Worm (Caenorhabditis elegans) whole organism, L2 larva: ENCODE data around the gene Y60C6A.2.

ENCODE experiments used
- C34F6.9 ChIP-seq: fragments of 150-350 bp; optimal IDR thresholded peaks from 2 replicates; lab custom pipeline; 2014; ENCODE audit warnings: missing biosample characterization, missing genetic modification characterization
- F13H6.1 ChIP-seq: sonication (generic microtip); optimal IDR thresholded peaks from 2 replicates; lab custom pipeline; 2016; ENCODE audit warnings: missing genetic modification characterization, missing compliant biosample characterization
- Y55F3AM.14 ChIP-seq: fragments of 200-800 bp; sonication (Bioruptor generic); optimal IDR thresholded peaks from 2 replicates; lab custom pipeline; 2018; ENCODE audit warnings: mild to moderate bottlenecking, missing genetic modification characterization, missing compliant biosample characterization
- ZK546.5 ChIP-seq: sonication (generic microtip); optimal IDR thresholded peaks from 2 replicates; lab custom pipeline; 2017; ENCODE audit warnings: missing biosample characterization, missing genetic modification characterization
- alr-1 ChIP-seq: fragments of 150-350 bp; optimal IDR thresholded peaks from 2 replicates; lab custom pipeline; 2014; ENCODE audit warnings: missing biosample characterization, missing genetic modification characterization
- ama-1 ChIP-seq: fragments of 150-350 bp; optimal IDR thresholded peaks from 2 replicates; lab custom pipeline; 2018; ENCODE audit warnings: inconsistent platforms
- blmp-1 ChIP-seq: sonication (generic microtip); optimal IDR thresholded peaks from 2 replicates; lab custom pipeline; 2017; ENCODE audit warnings: missing genetic modification characterization, mild to moderate bottlenecking, missing compliant biosample characterization, antibody characterized with exemption, moderate library complexity; ENCODE audit not compliant: insufficient read depth
- dmd-4 ChIP-seq: sonication (generic microtip); optimal IDR thresholded peaks from 2 replicates; lab custom pipeline; 2017; ENCODE audit warnings: missing biosample characterization, missing genetic modification characterization
- egl-27 ChIP-seq: sonication (generic microtip); optimal IDR thresholded peaks from 3 replicates; lab custom pipeline; 2017; ENCODE audit warnings: missing biosample characterization, missing genetic modification reagents, missing genetic modification characterization
- elt-1 ChIP-seq: fragments of 150-350 bp; optimal IDR thresholded peaks from 2 replicates; lab custom pipeline; 2014; ENCODE audit warnings: missing biosample characterization, missing genetic modification characterization
- fos-1 ChIP-seq: fragments of 150-350 bp; optimal IDR thresholded peaks from 2 replicates; lab custom pipeline; 2014; ENCODE audit warnings: missing biosample characterization, missing genetic modification characterization
- gmeb-1 ChIP-seq: fragments of 150-350 bp; optimal IDR thresholded peaks from 2 replicates; lab custom pipeline; 2014; ENCODE audit warnings: missing biosample characterization, missing genetic modification characterization
- lin-13 ChIP-seq: fragments of 150-350 bp; optimal IDR thresholded peaks from 2 replicates; lab custom pipeline; 2014; ENCODE audit warnings: missing biosample characterization, missing genetic modification reagents, missing genetic modification characterization
- lin-39 ChIP-seq: fragments of 150-350 bp; optimal IDR thresholded peaks from 2 replicates; lab custom pipeline; 2014; ENCODE audit warnings: missing biosample characterization, missing genetic modification reagents, missing genetic modification characterization
- lsy-2 ChIP-seq, 2 experiments: fragments of 150-350 bp in 1 of 2; sonication (generic microtip) in 1 of 2; optimal IDR thresholded peaks; 2 replicates each; lab custom pipeline; 2014 to 2017; ENCODE audit warnings: missing biosample characterization in 2 of 2, missing genetic modification characterization in 2 of 2
- mbf-1 ChIP-seq: sonication (generic microtip); optimal IDR thresholded peaks from 2 replicates; lab custom pipeline; 2017; ENCODE audit warnings: missing biosample characterization, missing genetic modification characterization
- mdl-1 ChIP-seq, 2 experiments: fragments of 150-350 bp in 1 of 2; sonication (generic microtip) in 1 of 2; optimal IDR thresholded peaks; 2 replicates each; lab custom pipeline; 2017; ENCODE audit warnings: missing biosample characterization in 2 of 2, missing genetic modification characterization in 2 of 2
- nhr-129 ChIP-seq: fragments of 150-350 bp; optimal IDR thresholded peaks from 2 replicates; lab custom pipeline; 2014; ENCODE audit warnings: missing biosample characterization, missing genetic modification characterization
- nhr-21 ChIP-seq: fragments of 150-350 bp; optimal IDR thresholded peaks from 2 replicates; lab custom pipeline; 2014; ENCODE audit warnings: missing biosample characterization, missing genetic modification characterization
- nhr-23 ChIP-seq: fragments of 150-350 bp; optimal IDR thresholded peaks from 2 replicates; lab custom pipeline; 2014; ENCODE audit warnings: missing biosample characterization, missing genetic modification reagents, missing genetic modification characterization
- nhr-237 ChIP-seq: fragments of 150-350 bp; optimal IDR thresholded peaks from 2 replicates; lab custom pipeline; 2014; ENCODE audit warnings: missing biosample characterization, missing genetic modification characterization
- nhr-25 ChIP-seq: fragments of 150-350 bp; sonication (generic microtip); optimal IDR thresholded peaks from 3 replicates; lab custom pipeline; 2014; ENCODE audit warnings: missing biosample characterization, missing genetic modification characterization
- nhr-77 ChIP-seq: fragments of 150-350 bp; optimal IDR thresholded peaks from 2 replicates; lab custom pipeline; 2014; ENCODE audit warnings: missing biosample characterization, missing genetic modification characterization
- skn-1 ChIP-seq: sonication (generic microtip); optimal IDR thresholded peaks from 2 replicates; lab custom pipeline; 2017; ENCODE audit warnings: missing biosample characterization, missing genetic modification characterization
- sma-9 ChIP-seq, 2 experiments: fragments of 150-350 bp in 1 of 2; sonication (generic microtip) in 1 of 2; optimal IDR thresholded peaks; 2 replicates each; lab custom pipeline; 2014 to 2016; ENCODE audit warnings: missing genetic modification characterization in 2 of 2, mild to moderate bottlenecking in 1 of 2, missing biosample characterization in 1 of 2, missing compliant biosample characterization in 1 of 2, missing genetic modification reagents in 1 of 2, moderate library complexity in 1 of 2
- unc-39 ChIP-seq: fragments of 150-350 bp; optimal IDR thresholded peaks from 2 replicates; lab custom pipeline; 2014; ENCODE audit warnings: missing biosample characterization, missing genetic modification characterization
- unc-55 ChIP-seq: fragments of 150-350 bp; sonication (generic microtip); optimal IDR thresholded peaks from 3 replicates; lab custom pipeline; 2014; ENCODE audit warnings: missing biosample characterization, missing genetic modification reagents, missing genetic modification characterization
- ztf-1 ChIP-seq: fragments of 200-800 bp; sonication (Bioruptor generic); conservative IDR thresholded peaks from 2 replicates; pipeline ENCODE4 v1.3.6; 2022; ENCODE audit warnings: missing genetic modification characterization, missing compliant biosample characterization
- ztf-11 ChIP-seq: sonication (generic microtip); optimal IDR thresholded peaks from 2 replicates; lab custom pipeline; 2017; ENCODE audit warnings: missing biosample characterization, missing genetic modification characterization
- ztf-4 ChIP-seq: fragments of 150-350 bp; optimal IDR thresholded peaks from 2 replicates; lab custom pipeline; 2014; ENCODE audit warnings: missing biosample characterization, missing genetic modification characterization

Y60C6A.2 gene

ce11 chrV:4806859-4807258 lies 21.6 kb upstream of the Y60C6A.2 start:
- no peak for TF ChIP-seq nhr-23 (tag; lab: Kevin White, UChicago)
- TF ChIP-seq nhr-21 (tag; lab: Kevin White, UChicago) = no peak
- peak; percentile 1 for TF ChIP-seq blmp-1 (tag; lab: Kevin White, UChicago)
- peak; percentile 22 for TF ChIP-seq ztf-4 (tag; lab: Kevin White, UChicago)

DNA sequence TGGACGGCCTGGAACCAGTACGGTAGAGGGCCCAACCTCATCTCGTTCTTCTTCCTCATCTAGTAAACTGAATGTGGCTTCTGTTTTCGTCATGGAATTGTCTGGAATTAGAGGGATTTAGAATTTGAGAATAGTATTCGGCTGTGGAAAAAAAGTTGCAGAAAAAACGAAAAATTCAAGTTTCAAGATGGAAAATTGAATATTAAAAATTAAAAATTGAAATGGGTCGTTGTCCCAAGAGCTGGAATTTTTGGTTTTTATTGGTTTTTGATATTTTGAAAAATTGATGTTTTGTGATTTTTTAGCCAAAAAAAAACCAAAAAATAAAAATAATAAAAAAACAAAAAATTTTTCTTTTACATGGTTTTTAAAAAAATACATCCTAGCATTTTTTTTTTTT lies 20.6 kb upstream of the Y60C6A.2 start, which contains the start of gene R02F11.3:
TSS of gene R02F11.3 (minus strand) at position 101 of the 400 bp plus-strand sequence.
- TF ChIP-seq sma-9 (GFP tag; optimal IDR thresholded peaks at IDR 0.05; lab: Kevin White, UChicago) (no peak), sma-9 (tag; optimal IDR thresholded peaks at IDR 0.05; lab: Kevin White, UChicago) (no peak), nhr-237 (tag; lab: Kevin White, UChicago) (no peak), Y55F3AM.14 (no peak), dmd-4 (tag; lab: Kevin White, UChicago) (no peak), gmeb-1 (tag; lab: Kevin White, UChicago) (no peak), ztf-1 (GFP tag; lab: Robert Waterston, UW) (no peak), nhr-25 (tag; lab: Kevin White, UChicago) (no peak), ama-1 (lab: Kevin White, UChicago) (no peak), unc-55 (GFP tag; lab: Kevin White, UChicago) (no peak), alr-1 (tag; lab: Kevin White, UChicago) (no peak), nhr-21 (tag; lab: Kevin White, UChicago) (no peak), elt-1 (tag; lab: Kevin White, UChicago) (no peak), fos-1 (tag; lab: Kevin White, UChicago) (no peak), skn-1 (tag; lab: Kevin White, UChicago) (no peak), nhr-23 (tag; lab: Kevin White, UChicago) (no peak), lsy-2 (tag; optimal IDR thresholded peaks at IDR 0.05; lab: Kevin White, UChicago) (no peak)

DNA sequence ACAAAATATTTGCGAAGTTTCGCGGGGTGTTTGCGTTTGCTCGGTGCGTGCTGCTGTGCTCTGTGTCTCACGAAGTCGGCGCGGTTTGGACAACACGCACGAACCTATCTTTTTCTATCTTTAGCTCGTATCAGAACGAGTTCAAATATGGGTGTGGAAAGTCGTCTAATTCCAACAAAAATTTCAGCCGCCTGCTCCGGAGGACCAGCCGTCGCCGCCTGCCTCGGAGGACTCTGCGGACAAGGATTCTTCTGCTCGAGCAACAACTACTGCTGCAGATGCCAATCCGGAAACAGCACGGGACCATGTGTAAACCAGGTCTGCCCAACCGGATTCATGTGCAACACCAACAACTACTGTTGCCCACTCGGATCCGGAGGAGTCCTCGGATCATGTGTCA lies 16.7 kb upstream of the Y60C6A.2 start:
- TF ChIP-seq unc-39 (tag; lab: Kevin White, UChicago) (no peak), skn-1 (tag; lab: Kevin White, UChicago) (no peak), unc-55 (GFP tag; lab: Kevin White, UChicago) (no peak), F13H6.1 (tag; lab: Kevin White, UChicago) (no peak), nhr-25 (tag; lab: Kevin White, UChicago) (no peak), sma-9 (GFP tag; optimal IDR thresholded peaks at IDR 0.05; lab: Kevin White, UChicago) (no peak), sma-9 (tag; optimal IDR thresholded peaks at IDR 0.05; lab: Kevin White, UChicago) (no peak), lin-13 (no peak), nhr-237 (tag; lab: Kevin White, UChicago) (no peak), ztf-1 (GFP tag; lab: Robert Waterston, UW) (no peak), ztf-11 (tag; lab: Kevin White, UChicago) (no peak)

DNA sequence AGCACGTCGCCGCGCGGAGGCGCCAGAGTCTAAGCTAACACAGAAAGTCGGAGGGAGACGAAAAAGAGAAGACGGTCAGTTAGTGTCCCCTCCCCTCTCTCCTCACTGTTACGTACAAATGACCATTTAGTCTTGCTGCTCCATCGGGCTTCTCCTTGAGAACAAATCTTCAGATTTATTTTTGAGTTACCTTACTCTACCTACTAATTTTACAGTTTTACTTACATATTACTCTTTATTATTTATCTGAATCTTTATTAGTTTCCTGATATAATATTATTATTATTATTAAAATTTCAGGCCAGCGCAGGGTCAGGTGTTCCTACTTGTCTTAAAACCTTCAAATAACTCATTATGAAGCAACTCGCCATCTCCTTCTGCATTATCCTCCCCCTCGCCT lies 15.6 kb upstream of the Y60C6A.2 start, which contains the start of gene R02F11.1:
TSS of gene R02F11.1 (plus strand) at position 301 of the 400 bp plus-strand sequence.
- TF ChIP-seq nhr-23 (tag; lab: Kevin White, UChicago) = no peak
- TF ChIP-seq ZK546.5 (tag; lab: Kevin White, UChicago) = no peak
- TF ChIP-seq egl-27 (tag; lab: Kevin White, UChicago) = no peak
- no peak for TF ChIP-seq unc-39 (tag; lab: Kevin White, UChicago)
- no peak for TF ChIP-seq nhr-129
- TF ChIP-seq mbf-1 (tag; lab: Kevin White, UChicago) = no peak
- TF ChIP-seq nhr-77 (tag; lab: Kevin White, UChicago) = no peak
- no peak for TF ChIP-seq mdl-1 (tag; optimal IDR thresholded peaks at IDR 0.05; lab: Kevin White, UChicago)
- TF ChIP-seq lin-39 (tag; lab: Kevin White, UChicago) = no peak

DNA sequence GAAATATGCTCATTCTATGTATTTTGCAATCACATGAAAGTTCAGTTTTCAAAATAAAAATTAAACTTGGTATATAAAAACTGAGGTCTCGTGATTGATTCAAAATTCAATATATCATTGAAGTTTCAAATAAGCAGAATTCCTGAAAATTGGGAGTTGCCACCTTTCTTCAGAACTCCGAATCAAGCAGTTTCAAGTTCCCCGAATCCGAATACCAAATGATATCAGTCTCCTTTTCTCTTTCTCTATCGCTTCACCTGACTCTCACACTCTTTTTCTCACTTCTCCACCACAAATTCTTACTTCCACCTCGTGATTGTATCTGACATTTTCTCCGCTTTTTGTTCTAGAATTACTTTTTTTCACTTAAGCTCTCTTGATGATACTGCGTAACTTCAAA lies 9.1 kb upstream of the Y60C6A.2 start, which contains the start of gene R02F11.2:
TSS of gene R02F11.2 (plus strand) at position 292 of the 400 bp plus-strand sequence.
- TF ChIP-seq ztf-4 (tag; lab: Kevin White, UChicago) (peak; percentile 43), nhr-21 (tag; lab: Kevin White, UChicago) (peak; percentile 36), C34F6.9 (peak; percentile 14), sma-9 (GFP tag; optimal IDR thresholded peaks at IDR 0.05; lab: Kevin White, UChicago) (no peak), sma-9 (tag; optimal IDR thresholded peaks at IDR 0.05; lab: Kevin White, UChicago) (no peak)
